Worm (Caenorhabditis elegans) whole organism, early embryonic: Measurements from ENCODE around the gene math-5.

Source experiments
- B0310.2 ChIP-seq: sonication (generic microtip); optimal IDR thresholded peaks from 2 replicates; lab custom pipeline; 2016; ENCODE audit warnings: mild to moderate bottlenecking, missing genetic modification characterization, missing compliant biosample characterization
- F13C5.2 ChIP-seq: sonication (generic microtip); optimal IDR thresholded peaks from 2 replicates; lab custom pipeline; 2017; ENCODE audit warnings: mild to moderate bottlenecking, missing genetic modification characterization, inconsistent platforms, missing compliant biosample characterization
- aly-1 ChIP-seq: sonication (generic microtip); optimal IDR thresholded peaks from 2 replicates; lab custom pipeline; 2016; ENCODE audit warnings: missing genetic modification characterization, missing compliant biosample characterization
- ama-1 ChIP-seq: fragments of 150-350 bp; optimal IDR thresholded peaks from 2 replicates; lab custom pipeline; 2014
- ceh-13 ChIP-seq: fragments of 200-800 bp; sonication (Bioruptor generic); optimal IDR thresholded peaks from 2 replicates; lab custom pipeline; 2018; ENCODE audit warnings: mild to moderate bottlenecking, missing genetic modification characterization, missing compliant biosample characterization
- ets-7 ChIP-seq: sonication (generic microtip); optimal IDR thresholded peaks from 2 replicates; lab custom pipeline; 2016; ENCODE audit warnings: missing genotype, missing genetic modification characterization, missing compliant biosample characterization
- hmbx-1 ChIP-seq: sonication (generic microtip); optimal IDR thresholded peaks from 2 replicates; lab custom pipeline; 2016; ENCODE audit warnings: mild to moderate bottlenecking, missing genetic modification characterization, missing compliant biosample characterization
- hmg-4 ChIP-seq: fragments of 200-800 bp; sonication (Bioruptor generic); optimal IDR thresholded peaks from 2 replicates; lab custom pipeline; 2018; ENCODE audit warnings: mild to moderate bottlenecking, missing genetic modification characterization, missing compliant biosample characterization
- hnd-1 ChIP-seq: sonication (generic microtip); optimal IDR thresholded peaks from 2 replicates; lab custom pipeline; 2016; ENCODE audit warnings: missing genetic modification characterization, missing compliant biosample characterization
- scrt-1 ChIP-seq: fragments of 200-800 bp; sonication (Bioruptor generic); IDR thresholded peaks from 2 replicates; pipeline ENCODE4 v1.3.6; 2022; ENCODE audit warnings: missing genetic modification characterization, missing compliant biosample characterization
- sea-1 ChIP-seq: fragments of 200-800 bp; sonication (Bioruptor generic); conservative IDR thresholded peaks from 2 replicates; pipeline ENCODE4 v1.3.6; 2022; ENCODE audit warnings: missing genetic modification characterization, missing compliant biosample characterization
- tbx-11 ChIP-seq: fragments of 200-800 bp; sonication (Bioruptor generic); IDR thresholded peaks from 2 replicates; pipeline ENCODE4 v1.3.6; 2022; ENCODE audit warnings: missing genetic modification characterization, missing compliant biosample characterization
- tra-4 ChIP-seq: sonication (generic microtip); optimal IDR thresholded peaks from 2 replicates; lab custom pipeline; 2017; ENCODE audit warnings: missing genetic modification characterization, missing compliant biosample characterization

math-5 gene

ce11 chrII:1842894-1843293 lies 39.7 kb downstream of the math-5 start, which contains the start of the genes C52E2.5 and C52E2.4:
Gene C52E2.5 (minus strand): TSS chrII:1842936.
Gene C52E2.4 (plus strand): TSS chrII:1843145.
- TF ChIP-seq hnd-1 (tag; lab: Kevin White, UChicago), result no peak
- no peak for TF ChIP-seq F13C5.2
- no peak for TF ChIP-seq aly-1 (tag; lab: Kevin White, UChicago)
- no peak for TF ChIP-seq hmg-4 (GFP tag; lab: Kevin White, UChicago)
- no peak for TF ChIP-seq tra-4 (tag; lab: Kevin White, UChicago)

- TF ChIP-seq hnd-1 (tag; lab: Kevin White, UChicago), result no peak
- TF ChIP-seq hmbx-1, result no peak
- no peak for TF ChIP-seq B0310.2 (tag; lab: Kevin White, UChicago)
- TF ChIP-seq tbx-11, result no peak
- TF ChIP-seq sea-1 (GFP tag; lab: Robert Waterston, UW), result no peak
Measured at ce11 chrII:1836204-1836603, 46.4 kb downstream of the math-5 start, which contains the start of gene T08E11.1. Gene T08E11.1 (plus strand): TSS chrII:1836504.

DNA sequence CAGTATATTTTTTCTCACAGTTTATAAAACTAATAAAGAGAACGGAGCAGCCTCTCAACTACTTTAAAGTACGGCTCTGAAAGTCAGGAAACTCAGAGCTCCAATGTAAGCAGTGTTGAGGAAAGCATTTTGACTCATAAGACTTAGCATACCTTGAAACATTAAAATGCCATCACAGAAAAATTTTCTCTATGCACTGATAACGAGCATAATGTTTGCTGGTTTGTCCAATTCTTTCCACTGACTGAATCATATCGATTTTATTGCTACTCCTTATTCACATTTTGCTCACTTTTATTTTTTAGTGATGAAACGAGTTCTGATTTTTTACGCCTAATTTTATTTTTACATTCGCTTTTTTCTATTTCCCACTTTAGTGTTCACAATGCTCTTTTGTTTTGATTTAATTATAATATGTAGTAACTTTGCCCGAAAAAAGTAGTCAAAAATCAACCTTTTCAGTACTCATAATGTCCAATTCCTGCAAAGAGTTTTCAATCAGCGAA lies 50.7 kb downstream of the math-5 start, which contains the start of gene math-39:
Gene math-39 (plus strand): TSS at position 456 of the 506 bp plus-strand sequence.
- TF ChIP-seq B0310.2 (tag; lab: Kevin White, UChicago), result no peak
- no peak for TF ChIP-seq scrt-1 (GFP tag; lab: Robert Waterston, UW)
- no peak for TF ChIP-seq ama-1 (lab: Kevin White, UChicago)
- no peak for TF ChIP-seq ets-7
- TF ChIP-seq aly-1 (tag; lab: Kevin White, UChicago), result no peak
- TF ChIP-seq ceh-13 (GFP tag; lab: Kevin White, UChicago), result no peak
